Fruit fly (Drosophila melanogaster): Measurements from ENCODE around the gene CG14342.

Gene CG14342

DNA sequence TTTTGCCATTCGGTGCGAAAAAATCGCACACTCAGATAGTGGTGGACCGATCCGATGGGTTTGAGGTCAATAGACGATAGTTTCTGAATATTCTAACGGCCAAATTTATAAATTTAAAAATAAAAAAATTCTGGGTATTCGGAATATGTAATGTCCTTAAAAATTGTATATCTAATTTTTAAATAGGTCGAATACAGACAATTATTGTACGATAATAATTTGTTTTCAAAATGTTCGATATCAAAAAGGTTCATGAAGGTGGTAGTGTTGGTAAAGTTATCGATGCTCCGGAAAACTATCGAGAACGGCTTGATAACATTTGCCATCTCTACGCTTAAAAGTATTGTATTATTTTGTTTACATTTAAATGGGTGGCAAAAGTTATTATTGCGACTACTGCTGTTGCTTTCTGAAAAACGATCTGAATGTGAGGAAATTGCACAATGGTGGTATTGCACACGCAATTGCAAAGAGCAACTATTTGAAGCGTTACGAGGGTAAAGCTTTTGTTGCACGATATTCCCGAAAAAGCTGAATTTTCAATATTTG lies 34.1 kb upstream of the CG14342 start, which contains the start of the genes CG31922 and Plap:
Gene CG31922 (plus strand): TSS at position 315 of the 549 bp plus-strand sequence.
Gene Plap (minus strand): TSS at position 499 of the 549 bp plus-strand sequence.
- TF ChIP-seq Hr39 (GFP tag; optimal IDR thresholded peaks at IDR 0.05) (peak; percentile 63), topi (GFP tag; optimal IDR thresholded peaks at IDR 0.05) (peak; percentile 69), salr (GFP tag; optimal IDR thresholded peaks at IDR 0.05) (no peak), fd59A (GFP tag; optimal IDR thresholded peaks at IDR 0.05) (peak; percentile 1), svp (GFP tag) (peak; percentile 97), esn (GFP tag; optimal IDR thresholded peaks at IDR 0.05) (peak; percentile 82), Sox15 (GFP tag; optimal IDR thresholded peaks at IDR 0.05) (peak; percentile 45), CG8632 (GFP tag; optimal IDR thresholded peaks at IDR 0.05) (peak; percentile 17), Ets96B (tag; optimal IDR thresholded peaks at IDR 0.05) (peak; percentile 58), CG3032 (tag; optimal IDR thresholded peaks at IDR 0.05) (peak; percentile 67), Sox14 (GFP tag; optimal IDR thresholded peaks at IDR 0.05) (peak; percentile 89), CG11902 (GFP tag; optimal IDR thresholded peaks at IDR 0.05) (peak; percentile 40), cyc (GFP tag; optimal IDR thresholded peaks at IDR 0.05) (peak; percentile 66), net (GFP tag; optimal IDR thresholded peaks at IDR 0.05) (peak; percentile 18), lz (GFP tag; optimal IDR thresholded peaks at IDR 0.05) (peak; percentile 78), Met (GFP tag; optimal IDR thresholded peaks at IDR 0.05) (no peak), dsx (GFP tag; optimal IDR thresholded peaks at IDR 0.05; ENCODE audit: poor library complexity, severe bottlenecking) (peak; percentile 87), CG31627 (GFP tag; optimal IDR thresholded peaks at IDR 0.05) (peak; percentile 74), CG6792 (GFP tag; optimal IDR thresholded peaks at IDR 0.05) (peak; percentile 59), CG34406 (GFP tag; optimal IDR thresholded peaks at IDR 0.05) (peak; percentile 60), Ets21C (GFP tag; optimal IDR thresholded peaks at IDR 0.05) (no peak), Eip78C (GFP tag) (peak; percentile 89), eg (GFP tag; IDR thresholded peaks at IDR 0.05) (no peak), Smox (GFP tag; optimal IDR thresholded peaks at IDR 0.05) (no peak), CG11762 (GFP tag; optimal IDR thresholded peaks at IDR 0.05; ENCODE audit: insufficient read depth) (no peak), Lpt (GFP tag; optimal IDR thresholded peaks at IDR 0.05) (peak; percentile 3), CG3919 (GFP tag; optimal IDR thresholded peaks at IDR 0.05) (peak; percentile 51)

- TF ChIP-seq dsx (GFP tag; optimal IDR thresholded peaks at IDR 0.05; ENCODE audit: poor library complexity, severe bottlenecking): no peak
- TF ChIP-seq CG8319 (GFP tag; optimal IDR thresholded peaks at IDR 0.05): peak; percentile 64
- TF ChIP-seq Eip75B (GFP tag; optimal IDR thresholded peaks at IDR 0.05): no peak
- TF ChIP-seq CG32006 (GFP tag; optimal IDR thresholded peaks at IDR 0.05): no peak
- peak; percentile 35 for TF ChIP-seq Lpt (GFP tag; optimal IDR thresholded peaks at IDR 0.05)
- no peak for TF ChIP-seq Ets21C (GFP tag; optimal IDR thresholded peaks at IDR 0.05)
- peak; percentile 64; the same call in 2 of the 3 replicates for TF ChIP-seq eg (GFP tag; IDR thresholded peaks at IDR 0.05)
- TF ChIP-seq ss (GFP tag; optimal IDR thresholded peaks at IDR 0.05): no peak
- TF ChIP-seq achi (GFP tag; optimal IDR thresholded peaks at IDR 0.05): peak; percentile 81
- TF ChIP-seq CG1621 (tag; optimal IDR thresholded peaks at IDR 0.05): peak; percentile 48
- no peak for TF ChIP-seq spab (GFP tag; optimal IDR thresholded peaks at IDR 0.05)
- TF ChIP-seq CG6276 (GFP tag; optimal IDR thresholded peaks at IDR 0.05): no peak
- TF ChIP-seq CG8632 (GFP tag; optimal IDR thresholded peaks at IDR 0.05): no peak
- no peak for TF ChIP-seq Smox (GFP tag; optimal IDR thresholded peaks at IDR 0.05)
- peak; percentile 78 for TF ChIP-seq CG3032 (tag; optimal IDR thresholded peaks at IDR 0.05)
- TF ChIP-seq Hr4 (GFP tag; optimal IDR thresholded peaks at IDR 0.05): no peak
- TF ChIP-seq fd59A (GFP tag; optimal IDR thresholded peaks at IDR 0.05): peak; percentile 32
- no peak for TF ChIP-seq CG3919 (GFP tag; optimal IDR thresholded peaks at IDR 0.05)
- no peak for TF ChIP-seq vri (GFP tag; optimal IDR thresholded peaks at IDR 0.05)
- no peak for TF ChIP-seq CG10631 (GFP tag; optimal IDR thresholded peaks at IDR 0.05)
- peak; percentile 87 for TF ChIP-seq lz (GFP tag; optimal IDR thresholded peaks at IDR 0.05)
- TF ChIP-seq Sox14 (GFP tag; optimal IDR thresholded peaks at IDR 0.05): no peak
- no peak for TF ChIP-seq CG6808 (GFP tag; optimal IDR thresholded peaks at IDR 0.05)
- TF ChIP-seq Blimp-1 (GFP tag; optimal IDR thresholded peaks at IDR 0.05): no peak
- TF ChIP-seq CG8119 (GFP tag; IDR thresholded peaks at IDR 0.05): peak; percentile 37; the same call in 2 of the 3 replicates
- peak; percentile 75 for TF ChIP-seq CG11902 (GFP tag; optimal IDR thresholded peaks at IDR 0.05)
- no peak for TF ChIP-seq CG9139 (GFP tag; optimal IDR thresholded peaks at IDR 0.05)
- peak; percentile 89 for TF ChIP-seq Hr39 (GFP tag; optimal IDR thresholded peaks at IDR 0.05)
- no peak for TF ChIP-seq fkh (GFP tag; optimal IDR thresholded peaks at IDR 0.05)
- TF ChIP-seq fd85E (GFP tag; optimal IDR thresholded peaks at IDR 0.05): no peak
- TF ChIP-seq acj6 (GFP tag; optimal IDR thresholded peaks at IDR 0.05): no peak
- peak; percentile 92 for TF ChIP-seq CG31627 (GFP tag; optimal IDR thresholded peaks at IDR 0.05)
- TF ChIP-seq cyc (GFP tag; optimal IDR thresholded peaks at IDR 0.05): peak; percentile 87
- TF ChIP-seq esn (GFP tag; optimal IDR thresholded peaks at IDR 0.05): peak; percentile 90
- TF ChIP-seq CG11294 (GFP tag; IDR thresholded peaks at IDR 0.05): peak; percentile 66; the same call in 1 of the 2 replicates
- no peak for TF ChIP-seq Eip93F (GFP tag; optimal IDR thresholded peaks at IDR 0.05)
These were observed 31.3 kb upstream of the CG14342 start, which contains the start of the genes Charon and CG4887 for dm6 chr2L:1172704-1173107. Gene Charon, minus strand, starts transcription at chr2L:1172805. Gene CG4887, plus strand, starts transcription at chr2L:1173009.
